Fruit fly (Drosophila melanogaster) whole organism, wandering third instar larva: ENCODE measurements around the gene Prosbeta3.

Source experiments
- Abd-B ChIP-seq: fragments of >200 bp; optimal IDR thresholded peaks from 2 replicates; lab custom pipeline; 2017; ENCODE audit warnings: missing biosample characterization, missing genetic modification characterization
- CG32264 ChIP-seq: fragments of 200-800 bp; sonication (Bioruptor generic); optimal IDR thresholded peaks from 2 replicates; lab custom pipeline; 2016; ENCODE audit warnings: missing biosample characterization, missing genetic modification characterization
- CG9705 ChIP-seq: fragments of 200-800 bp; sonication (Bioruptor generic); optimal IDR thresholded peaks from 2 replicates; lab custom pipeline; 2018; ENCODE audit warnings: missing biosample characterization, mild to moderate bottlenecking, missing genetic modification characterization
- CrebA ChIP-seq: fragments of 200-800 bp; sonication (Bioruptor generic); optimal IDR thresholded peaks from 2 replicates; lab custom pipeline; 2016; ENCODE audit warnings: missing biosample characterization, mild to moderate bottlenecking, missing genetic modification characterization, borderline replicate concordance
- Dfd ChIP-seq: fragments of >200 bp; optimal IDR thresholded peaks from 2 replicates; lab custom pipeline; 2017; ENCODE audit warnings: missing biosample characterization, missing genetic modification characterization
- Dif ChIP-seq: fragments of 200-275, 200-300 bp; sonication (Bioruptor generic); optimal IDR thresholded peaks from 2 replicates; lab custom pipeline; 2018; ENCODE audit warnings: missing biosample characterization, missing genetic modification characterization; ENCODE audit not compliant: partially characterized antibody
- GATAd ChIP-seq: sonication (Bioruptor generic); optimal IDR thresholded peaks from 2 replicates; lab custom pipeline; 2016; ENCODE audit warnings: missing biosample characterization, missing genetic modification characterization
- HLH106 ChIP-seq: fragments of 200-800 bp; optimal IDR thresholded peaks from 3 replicates; lab custom pipeline; 2019; ENCODE audit warnings: missing biosample characterization, mild to moderate bottlenecking, missing genetic modification characterization, moderate library complexity
- Hnf4 ChIP-seq: fragments of 200-800 bp; sonication (Bioruptor generic); optimal IDR thresholded peaks from 2 replicates; lab custom pipeline; 2016; ENCODE audit warnings: missing biosample characterization, mild to moderate bottlenecking, missing genetic modification characterization
- Hr78 ChIP-seq: fragments of >200 bp; optimal IDR thresholded peaks from 2 replicates; lab custom pipeline; 2017; ENCODE audit warnings: missing biosample characterization, missing genetic modification characterization
- Hr83 ChIP-seq: fragments of 200-300 bp; sonication (Bioruptor generic); optimal IDR thresholded peaks from 2 replicates; lab custom pipeline; 2016; ENCODE audit warnings: missing biosample characterization, mild to moderate bottlenecking, missing genetic modification characterization, moderate library complexity; ENCODE audit not compliant: poor library complexity, severe bottlenecking
- Jra ChIP-seq: sonication (Bioruptor generic); optimal IDR thresholded peaks from 2 replicates; lab custom pipeline; 2016; ENCODE audit warnings: missing biosample characterization, missing genetic modification characterization
- Mio ChIP-seq: sonication (Bioruptor generic); optimal IDR thresholded peaks from 2 replicates; lab custom pipeline; 2016; ENCODE audit warnings: missing biosample characterization, missing genetic modification characterization
- Myc ChIP-seq: fragments of >200 bp; optimal IDR thresholded peaks from 2 replicates; lab custom pipeline; 2017
- N ChIP-seq: fragments of >200 bp; optimal IDR thresholded peaks from 2 replicates; lab custom pipeline; 2018; ENCODE audit warnings: missing biosample characterization, missing external identifiers, missing genetic modification characterization
- OdsH ChIP-seq: fragments of 200-800 bp; sonication (Bioruptor generic); optimal IDR thresholded peaks from 2 replicates; lab custom pipeline; 2016; ENCODE audit warnings: missing biosample characterization, mild to moderate bottlenecking, missing genetic modification characterization
- Rel ChIP-seq, 2 experiments: fragments of 200-800 bp; sonication (Bioruptor generic) in 1 of 2; optimal IDR thresholded peaks; 2 replicates in 1 of 2; 3 replicates in 1 of 2; lab custom pipeline; 2016 to 2019; ENCODE audit warnings: mild to moderate bottlenecking in 2 of 2, missing biosample characterization in 2 of 2, missing genetic modification characterization in 2 of 2, moderate library complexity in 1 of 2
- Sp1 ChIP-seq: fragments of 200-800 bp; sonication (Bioruptor generic); optimal IDR thresholded peaks from 3 replicates; lab custom pipeline; 2019; ENCODE audit warnings: missing biosample characterization, mild to moderate bottlenecking, missing genetic modification characterization, moderate library complexity
- Vsx2 ChIP-seq: fragments of 200-300, 225-300 bp; sonication (Bioruptor generic); optimal IDR thresholded peaks from 2 replicates; lab custom pipeline; 2018; ENCODE audit warnings: missing biosample characterization, missing genetic modification characterization; ENCODE audit not compliant: partially characterized antibody
- br ChIP-seq: fragments of 200-800 bp; sonication (Bioruptor generic); optimal IDR thresholded peaks from 2 replicates; lab custom pipeline; 2016; ENCODE audit warnings: missing biosample characterization, missing genetic modification characterization
- brk ChIP-seq: fragments of 200-800 bp; sonication (Bioruptor generic); optimal IDR thresholded peaks from 2 replicates; lab custom pipeline; 2016; ENCODE audit warnings: missing biosample characterization, mild to moderate bottlenecking, missing genetic modification characterization
- dl ChIP-seq, 2 experiments: fragments of 175-275, 200-275 bp in 1 of 2; fragments of 200-275 bp in 1 of 2; sonication (Bioruptor generic); optimal IDR thresholded peaks; lab custom pipeline; 2018; ENCODE audit warnings: mild to moderate bottlenecking in 2 of 2, missing biosample characterization in 2 of 2, missing genetic modification characterization in 2 of 2, moderate library complexity in 2 of 2; ENCODE audit not compliant: partially characterized antibody in 2 of 2, insufficient read depth in 1 of 2
- dmrt93B ChIP-seq: fragments of 200-800 bp; sonication (Bioruptor generic); optimal IDR thresholded peaks from 2 replicates; lab custom pipeline; 2018; ENCODE audit warnings: missing biosample characterization, mild to moderate bottlenecking, missing genetic modification characterization
- dsf ChIP-seq: sonication (Bioruptor generic); optimal IDR thresholded peaks from 2 replicates; lab custom pipeline; 2016; ENCODE audit warnings: missing biosample characterization, missing genetic modification characterization, borderline replicate concordance
- ey ChIP-seq: fragments of 200-800 bp; sonication (Bioruptor generic); optimal IDR thresholded peaks from 2 replicates; lab custom pipeline; 2016; ENCODE audit warnings: missing biosample characterization, missing genetic modification characterization
- foxo ChIP-seq, 2 experiments: fragments of 200-800 bp; sonication (Bioruptor generic); optimal IDR thresholded peaks; 2 replicates in 1 of 2; 3 replicates in 1 of 2; lab custom pipeline; 2016 to 2017; ENCODE audit warnings: missing biosample characterization in 2 of 2, missing genetic modification characterization in 2 of 2
- fru ChIP-seq: fragments of 200-800 bp; sonication (Bioruptor generic); optimal IDR thresholded peaks from 3 replicates; lab custom pipeline; 2016; ENCODE audit warnings: missing biosample characterization, mild to moderate bottlenecking, missing genetic modification characterization
- h ChIP-seq: fragments of 200-800 bp; sonication (Bioruptor generic); optimal IDR thresholded peaks from 3 replicates; lab custom pipeline; 2016; ENCODE audit warnings: missing biosample characterization, mild to moderate bottlenecking, missing genetic modification characterization
- jim ChIP-seq: fragments of 175-275, 200-325 bp; sonication (Bioruptor generic); optimal IDR thresholded peaks from 2 replicates; lab custom pipeline; 2016; ENCODE audit warnings: missing biosample characterization, mild to moderate bottlenecking, missing genetic modification characterization
- lola ChIP-seq: fragments of >200 bp; optimal IDR thresholded peaks from 2 replicates; lab custom pipeline; 2017; ENCODE audit warnings: missing biosample characterization, missing genetic modification characterization
- pan ChIP-seq: fragments of >200 bp; optimal IDR thresholded peaks from 2 replicates; lab custom pipeline; 2017
- psq ChIP-seq: fragments of 200-800 bp; sonication (Bioruptor generic); optimal IDR thresholded peaks from 3 replicates; lab custom pipeline; 2017; ENCODE audit warnings: missing biosample characterization, mild to moderate bottlenecking, missing genetic modification characterization, moderate library complexity
- rgr ChIP-seq: fragments of 200-800 bp; sonication (Bioruptor generic); optimal IDR thresholded peaks from 3 replicates; lab custom pipeline; 2016; ENCODE audit warnings: missing biosample characterization, mild to moderate bottlenecking, missing genetic modification characterization
- sage ChIP-seq: fragments of 200-800 bp; sonication (Bioruptor generic); optimal IDR thresholded peaks from 2 replicates; lab custom pipeline; 2016; ENCODE audit warnings: missing biosample characterization, mild to moderate bottlenecking, missing genetic modification characterization
- sv ChIP-seq: fragments of 200-800 bp; sonication (Bioruptor generic); optimal IDR thresholded peaks from 3 replicates; lab custom pipeline; 2016; ENCODE audit warnings: missing biosample characterization, missing genetic modification characterization
- tai ChIP-seq: sonication (Bioruptor generic); optimal IDR thresholded peaks from 2 replicates; lab custom pipeline; 2016; ENCODE audit warnings: missing biosample characterization, missing genetic modification characterization
- usp ChIP-seq: fragments of >200 bp; optimal IDR thresholded peaks from 2 replicates; lab custom pipeline; 2017; ENCODE audit warnings: missing biosample characterization, missing genetic modification characterization
- woc ChIP-seq: sonication (Bioruptor generic); optimal IDR thresholded peaks from 2 replicates; lab custom pipeline; 2016; ENCODE audit warnings: missing biosample characterization, mild to moderate bottlenecking, missing genetic modification characterization

Gene Prosbeta3

dm6 chr3R:9035252-9035651 lies 29.2 kb upstream of the Prosbeta3 start:
- TF ChIP-seq pan (lab: Kevin White, UChicago) (no peak), Sp1 (peak; percentile 23), ey (GFP tag; lab: Kevin White, UChicago) (peak; percentile 15), h (peak; percentile 38), rgr (GFP tag; lab: Kevin White, UChicago) (peak; percentile 17), HLH106 (tag; lab: Kevin White, UChicago) (peak; percentile 26), usp (GFP tag; lab: Kevin White, UChicago) (no peak), Hr78 (GFP tag; lab: Kevin White, UChicago) (no peak), fru (GFP tag; lab: Kevin White, UChicago) (peak; percentile 34), Jra (no peak), psq (GFP tag; lab: Kevin White, UChicago) (peak; percentile 30), dl (GFP tag; optimal IDR thresholded peaks at IDR 0.05; lab: Kevin White, UChicago; ENCODE audit: insufficient read depth in 1 of 2, partially characterized antibody in 2 of 2) (no peak), OdsH (GFP tag; lab: Kevin White, UChicago) (peak; percentile 11), foxo (GFP tag; optimal IDR thresholded peaks at IDR 0.05; lab: Kevin White, UChicago) (peak in 1 of 2 experiments; percentile 51)
- TF ChIP-seq, all 38 proteins: peak for 9

DNA sequence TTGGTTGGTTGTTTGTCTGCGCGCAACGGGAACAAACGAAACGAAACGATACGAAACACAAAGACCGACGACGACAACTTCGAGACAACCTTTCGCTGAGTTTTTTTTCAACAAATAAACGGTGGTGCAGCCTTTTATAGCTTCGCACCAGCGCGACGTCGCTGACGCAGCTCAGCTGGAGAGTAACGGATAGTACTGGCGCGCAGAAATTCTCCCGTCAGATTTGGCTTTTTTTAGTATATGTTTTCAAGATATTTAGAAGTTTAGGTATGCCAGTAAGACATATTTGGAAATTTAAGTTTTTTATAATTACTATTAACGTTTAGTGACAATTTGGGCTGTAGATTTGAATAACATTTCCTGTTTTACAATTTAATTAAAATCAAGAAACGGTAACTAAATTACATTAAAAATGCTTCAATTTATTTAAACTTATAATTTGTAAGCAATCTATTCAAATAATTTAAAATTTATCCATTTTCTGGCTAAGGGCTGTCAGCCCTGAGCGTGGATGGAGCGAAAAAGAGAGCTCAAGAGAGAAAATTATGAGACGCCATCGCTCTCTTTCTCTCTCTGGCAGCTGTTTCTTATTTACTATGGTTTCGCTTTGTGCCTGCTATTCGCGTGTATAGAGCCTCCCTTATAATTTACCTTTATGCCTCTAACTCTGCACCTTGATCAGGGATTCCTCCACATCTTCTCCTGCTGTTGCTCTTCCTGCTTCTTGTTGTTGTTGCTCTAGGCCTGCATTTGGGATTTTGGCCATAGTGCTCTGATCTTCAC lies 27.8 kb upstream of the Prosbeta3 start:
- TF ChIP-seq woc (GFP tag; lab: Kevin White, UChicago) (peak; percentile 93), Hnf4 (GFP tag; lab: Kevin White, UChicago) (peak; percentile 35), fru (GFP tag; lab: Kevin White, UChicago) (peak; percentile 86), Dfd (no peak), sage (GFP tag; lab: Kevin White, UChicago) (peak; percentile 29), Sp1 (peak; percentile 92), tai (GFP tag; lab: Kevin White, UChicago) (peak; percentile 47), Myc (lab: Kevin White, UChicago) (peak; percentile 94), CG9705 (GFP tag; lab: Kevin White, UChicago) (peak; percentile 71), dl (GFP tag; optimal IDR thresholded peaks at IDR 0.05; lab: Kevin White, UChicago; ENCODE audit: insufficient read depth in 1 of 2, partially characterized antibody in 2 of 2) (peak; percentile 60 to 72), N (GFP tag; lab: Kevin White, UChicago) (no peak), usp (GFP tag; lab: Kevin White, UChicago) (no peak), OdsH (GFP tag; lab: Kevin White, UChicago) (peak; percentile 82), dmrt93B (GFP tag; lab: Kevin White, UChicago) (peak; percentile 70), Abd-B (no peak), Jra (peak; percentile 75), dsf (GFP tag; lab: Kevin White, UChicago) (peak; percentile 10), CrebA (no peak), lola (GFP tag; lab: Kevin White, UChicago) (no peak), Dif (GFP tag; lab: Kevin White, UChicago) (peak; percentile 84), rgr (GFP tag; lab: Kevin White, UChicago) (peak; percentile 77), CG32264 (GFP tag; lab: Kevin White, UChicago) (no peak), foxo (GFP tag; optimal IDR thresholded peaks at IDR 0.05; lab: Kevin White, UChicago) (peak in 1 of 2 experiments; percentile 84), Rel (GFP tag; optimal IDR thresholded peaks at IDR 0.05; lab: Kevin White, UChicago) (peak; percentile 41), Rel (tag; optimal IDR thresholded peaks at IDR 0.05; lab: Kevin White, UChicago) (peak; percentile 55), pan (lab: Kevin White, UChicago) (no peak), Hr78 (GFP tag; lab: Kevin White, UChicago) (no peak), psq (GFP tag; lab: Kevin White, UChicago) (peak; percentile 90), h (peak; percentile 83), Mio (no peak), GATAd (GFP tag; lab: Kevin White, UChicago) (no peak), Hr83 (peak; percentile 8), ey (GFP tag; lab: Kevin White, UChicago) (peak; percentile 74), br (GFP tag; lab: Kevin White, UChicago) (peak; percentile 75), Vsx2 (peak; percentile 54), jim (GFP tag; lab: Kevin White, UChicago) (no peak), HLH106 (tag; lab: Kevin White, UChicago) (peak; percentile 89), sv (peak; percentile 79), brk (GFP tag; lab: Kevin White, UChicago) (peak; percentile 73)
